Worm (Caenorhabditis elegans): ENCODE measurements around the gene mltn-7.

Gene mltn-7

ce11 chrV:381227-381950, 11.3 kb downstream of the mltn-7 start, which contains the start of gene ZK6.8 (continued):
- peak in 1 of 2 experiments; percentile 67 for TF ChIP-seq lin-35 (GFP tag; optimal IDR thresholded peaks at IDR 0.05)
- TF ChIP-seq nhr-90 (tag; optimal IDR thresholded peaks at IDR 0.05; ENCODE audit: poor library complexity) = peak; percentile 79
- TF ChIP-seq unc-62 (GFP tag; optimal IDR thresholded peaks at IDR 0.05) = no peak
- TF ChIP-seq nhr-11 (tag; optimal IDR thresholded peaks at IDR 0.05) = no peak
- no peak for TF ChIP-seq hlh-17 (GFP tag; optimal IDR thresholded peaks at IDR 0.05; ENCODE audit: borderline replicate concordance)
- peak; percentile 51 for TF ChIP-seq nhr-47 (tag; optimal IDR thresholded peaks at IDR 0.05)
- no peak for TF ChIP-seq mep-1 (tag; optimal IDR thresholded peaks at IDR 0.05)
- no peak for TF ChIP-seq unc-86 (tag; optimal IDR thresholded peaks at IDR 0.05)
- no peak for TF ChIP-seq efl-3 (GFP tag; optimal IDR thresholded peaks at IDR 0.05)
- TF ChIP-seq mef-2 (tag; optimal IDR thresholded peaks at IDR 0.05) = no peak
- TF ChIP-seq lin-39 (tag; optimal IDR thresholded peaks at IDR 0.05) = no peak
- TF ChIP-seq sptf-1 (tag; optimal IDR thresholded peaks at IDR 0.05) = no peak
- TF ChIP-seq skn-1 (tag; optimal IDR thresholded peaks at IDR 0.05) = peak; percentile 20
- no peak for TF ChIP-seq sup-37 (GFP tag; optimal IDR thresholded peaks at IDR 0.05)
- TF ChIP-seq jun-1 (tag; optimal IDR thresholded peaks at IDR 0.05) = peak; percentile 38
- TF ChIP-seq nhr-20 (tag; optimal IDR thresholded peaks at IDR 0.05) = peak; percentile 90
- no peak for TF ChIP-seq Y116A8C.19 (tag; optimal IDR thresholded peaks at IDR 0.05; ENCODE audit: borderline replicate concordance)
- TF ChIP-seq dpl-1 (GFP tag; optimal IDR thresholded peaks at IDR 0.05) = peak in 1 of 3 experiments; percentile 23
- TF ChIP-seq fos-1 (tag; optimal IDR thresholded peaks at IDR 0.05) = no peak
- TF ChIP-seq ces-1 (GFP tag; optimal IDR thresholded peaks at IDR 0.05) = no peak
- no peak for TF ChIP-seq C34B4.2 (tag; optimal IDR thresholded peaks at IDR 0.05)
- TF ChIP-seq elt-3 (tag; optimal IDR thresholded peaks at IDR 0.05) = peak; percentile 78 to 99 (median 84)
- no peak for TF ChIP-seq unc-30 (tag; optimal IDR thresholded peaks at IDR 0.05)
- no peak for TF ChIP-seq xbp-1 (tag; optimal IDR thresholded peaks at IDR 0.05)
- TF ChIP-seq swsn-7 (tag; optimal IDR thresholded peaks at IDR 0.05) = no peak
- peak; percentile 99 for TF ChIP-seq nhr-85 (tag)
- no peak for TF ChIP-seq mab-9 (GFP tag; IDR thresholded peaks at IDR 0.05)
- peak; percentile 97 for TF ChIP-seq lin-14 (GFP tag; optimal IDR thresholded peaks at IDR 0.05)

- TF ChIP-seq elt-2 (tag; optimal IDR thresholded peaks at IDR 0.05) (peak; percentile 48), sox-4 (tag; optimal IDR thresholded peaks at IDR 0.05) (no peak), ces-1 (GFP tag; optimal IDR thresholded peaks at IDR 0.05) (no peak), nhr-77 (tag; optimal IDR thresholded peaks at IDR 0.05) (no peak), nhr-47 (tag; optimal IDR thresholded peaks at IDR 0.05) (no peak), efl-3 (GFP tag; optimal IDR thresholded peaks at IDR 0.05) (no peak), snpc-4 (tag; optimal IDR thresholded peaks at IDR 0.05) (no peak)
Measured at ce11 chrV:384511-384910, 14.4 kb downstream of the mltn-7 start.

ce11 chrV:385488-385887, 15.4 kb downstream of the mltn-7 start, which contains the start of gene lipl-5:
Gene lipl-5 (plus strand): TSS chrV:385746.
- TF ChIP-seq sup-37 (GFP tag; optimal IDR thresholded peaks at IDR 0.05) (no peak), zag-1 (tag; optimal IDR thresholded peaks at IDR 0.05) (no peak), lin-35 (GFP tag; optimal IDR thresholded peaks at IDR 0.05) (peak in 1 of 2 experiments; percentile 18), nhr-12 (tag; optimal IDR thresholded peaks at IDR 0.05) (no peak), mab-9 (GFP tag; IDR thresholded peaks at IDR 0.05) (no peak), nhr-84 (tag; optimal IDR thresholded peaks at IDR 0.05) (no peak), ceh-88 (GFP tag; IDR thresholded peaks at IDR 0.05) (no peak), nhr-77 (tag; optimal IDR thresholded peaks at IDR 0.05) (no peak), nhr-47 (tag; optimal IDR thresholded peaks at IDR 0.05) (no peak), elt-2 (tag; optimal IDR thresholded peaks at IDR 0.05) (peak; percentile 81)

ce11 chrV:388397-388796, 18.3 kb downstream of the mltn-7 start, which contains the start of gene ZK6.6:
Gene ZK6.6 (plus strand): TSS chrV:388697.
- TF ChIP-seq egl-13 (tag; optimal IDR thresholded peaks at IDR 0.05) (no peak), hlh-4 (tag; optimal IDR thresholded peaks at IDR 0.05) (no peak), nhr-85 (tag) (no peak), nhr-19 (GFP tag; conservative IDR thresholded peaks at IDR 0.05) (no peak), isw-1 (GFP tag; IDR thresholded peaks at IDR 0.05) (no peak), lin-14 (GFP tag; optimal IDR thresholded peaks at IDR 0.05) (no peak), nhr-90 (tag; optimal IDR thresholded peaks at IDR 0.05; ENCODE audit: poor library complexity) (no peak), zag-1 (tag; optimal IDR thresholded peaks at IDR 0.05) (no peak), ceh-90 (tag; optimal IDR thresholded peaks at IDR 0.05) (no peak), pag-3 (tag; optimal IDR thresholded peaks at IDR 0.05; ENCODE audit: borderline replicate concordance, insufficient read depth) (no peak), ama-1 (optimal IDR thresholded peaks at IDR 0.05) (no peak), aha-1 (tag; optimal IDR thresholded peaks at IDR 0.05) (no peak), ceh-8 (GFP tag; optimal IDR thresholded peaks at IDR 0.05) (no peak), elt-3 (tag; optimal IDR thresholded peaks at IDR 0.05) (no peak)

Data from whole organism, L1 larva.